1 fruit fly cellular context compared by ENCODE assay signal in genomic region chr3R:21330542-21330941, dm6.
A peak's percentile ranks its signal among the peaks of the same experiment; 100 is the strongest.
TF ChIP-seq lines count a peak whose summit lies in the region.

No protein-coding gene starts in this region.

TF ChIP-seq in whole organism, embryonic, 481 proteins besides CTCF, POLR2A, EP300 and RAD21 (continued from another document):
- TF ChIP-seq E2f2 (GFP tag; IDR thresholded peaks at IDR 0.05; lab: Robert Waterston, UW) (peak; percentile 33; the same call in 1 of the 2 replicates), CG12236 (GFP tag; optimal IDR thresholded peaks at IDR 0.05; lab: Kevin White, UChicago) (no peak), Adf1 (GFP tag; IDR thresholded peaks at IDR 0.05; lab: Robert Waterston, UW) (no peak), phol (tag; optimal IDR thresholded peaks at IDR 0.05; lab: Kevin White, UChicago) (peak; percentile 26), CG12155 (GFP tag; optimal IDR thresholded peaks at IDR 0.05; lab: Kevin White, UChicago) (peak; percentile 48), CG18476 (GFP tag; optimal IDR thresholded peaks at IDR 0.05; lab: Kevin White, UChicago) (no peak), Eip74EF (GFP tag; optimal IDR thresholded peaks at IDR 0.05; lab: Kevin White, UChicago) (peak in 1 of 2 experiments; percentile 28), CG42726 (GFP tag; IDR thresholded peaks at IDR 0.05; lab: Robert Waterston, UW; ENCODE audit: partially characterized antibody) (no peak), Taf1 (GFP tag; IDR thresholded peaks at IDR 0.05; lab: Robert Waterston, UW) (no peak), ttk (GFP tag; IDR thresholded peaks at IDR 0.05; lab: Robert Waterston, UW) (no peak), CG2199 (GFP tag; IDR thresholded peaks at IDR 0.05; lab: Robert Waterston, UW) (no peak), Xbp1 (GFP tag; optimal IDR thresholded peaks at IDR 0.05; lab: Kevin White, UChicago) (peak; percentile 63), dan (GFP tag; IDR thresholded peaks at IDR 0.05; lab: Robert Waterston, UW) (no peak), PHDP (tag; optimal IDR thresholded peaks at IDR 0.05; lab: Kevin White, UChicago) (peak; percentile 74), CG14710 (tag; optimal IDR thresholded peaks at IDR 0.05; lab: Kevin White, UChicago) (peak; percentile 52), CG4360 (GFP tag; IDR thresholded peaks at IDR 0.05; lab: Robert Waterston, UW) (no peak), chm (GFP tag; IDR thresholded peaks at IDR 0.05; lab: Robert Waterston, UW) (no peak), en (GFP tag; optimal IDR thresholded peaks at IDR 0.05; lab: Kevin White, UChicago) (no peak), tna (GFP tag; IDR thresholded peaks at IDR 0.05; lab: Robert Waterston, UW; ENCODE audit: partially characterized antibody) (no peak), amos (GFP tag; IDR thresholded peaks at IDR 0.05; lab: Robert Waterston, UW; ENCODE audit: partially characterized antibody) (no peak), az2 (GFP tag; optimal IDR thresholded peaks at IDR 0.05; lab: Kevin White, UChicago) (peak; percentile 47), jing (GFP tag; optimal IDR thresholded peaks at IDR 0.05; lab: Kevin White, UChicago) (peak; percentile 31), sr (GFP tag; IDR thresholded peaks at IDR 0.05; lab: Robert Waterston, UW) (no peak), CG10147 (GFP tag; optimal IDR thresholded peaks at IDR 0.05; lab: Kevin White, UChicago) (no peak), CG2712 (tag; optimal IDR thresholded peaks at IDR 0.05; lab: Kevin White, UChicago) (peak; percentile 78), ems (GFP tag; optimal IDR thresholded peaks at IDR 0.05; lab: Kevin White, UChicago) (no peak), Chrac-16 (GFP tag; optimal IDR thresholded peaks at IDR 0.05; lab: Kevin White, UChicago) (peak; percentile 48), YL-1 (GFP tag; optimal IDR thresholded peaks at IDR 0.05; lab: Kevin White, UChicago) (no peak), Fer1 (GFP tag; optimal IDR thresholded peaks at IDR 0.05; lab: Kevin White, UChicago) (peak; percentile 73), Gsc (GFP tag; IDR thresholded peaks at IDR 0.05; lab: Robert Waterston, UW) (no peak), insv (GFP tag; optimal IDR thresholded peaks at IDR 0.05; lab: Kevin White, UChicago) (no peak), CG30403 (GFP tag; optimal IDR thresholded peaks at IDR 0.05; lab: Kevin White, UChicago) (peak; percentile 48), jigr1 (GFP tag; IDR thresholded peaks at IDR 0.05; lab: Robert Waterston, UW) (no peak), corto (GFP tag; optimal IDR thresholded peaks at IDR 0.05; lab: Kevin White, UChicago) (no peak), pros (GFP tag; optimal IDR thresholded peaks at IDR 0.05; lab: Kevin White, UChicago) (no peak), CG13123 (GFP tag; optimal IDR thresholded peaks at IDR 0.05; lab: Kevin White, UChicago) (no peak), CG2116 (GFP tag; optimal IDR thresholded peaks at IDR 0.05; lab: Kevin White, UChicago) (no peak), Ravus (GFP tag; IDR thresholded peaks at IDR 0.05; lab: Robert Waterston, UW) (no peak), HLH54F (GFP tag; optimal IDR thresholded peaks at IDR 0.05; lab: Kevin White, UChicago) (no peak), CG11398 (GFP tag; optimal IDR thresholded peaks at IDR 0.05; lab: Kevin White, UChicago) (no peak), unc-4 (GFP tag; IDR thresholded peaks at IDR 0.05; lab: Robert Waterston, UW; ENCODE audit: partially characterized antibody) (no peak), CG8478 (optimal IDR thresholded peaks at IDR 0.05; lab: Kevin White, UChicago) (no peak), CG18599 (GFP tag; optimal IDR thresholded peaks at IDR 0.05; lab: Kevin White, UChicago) (peak; percentile 79), Asciz (GFP tag; optimal IDR thresholded peaks at IDR 0.05; lab: Kevin White, UChicago) (no peak), CG5245 (GFP tag; optimal IDR thresholded peaks at IDR 0.05; lab: Kevin White, UChicago) (peak; percentile 9), crp (GFP tag; optimal IDR thresholded peaks at IDR 0.05; lab: Kevin White, UChicago) (no peak), zfh1 (GFP tag; IDR thresholded peaks at IDR 0.05; lab: Robert Waterston, UW) (peak; percentile 72), CG34422 (GFP tag; IDR thresholded peaks at IDR 0.05; lab: Robert Waterston, UW) (peak; percentile 50; the same call in 1 of the 3 replicates), CG14050 (GFP tag; IDR thresholded peaks at IDR 0.05; lab: Robert Waterston, UW) (no peak), CG4328 (GFP tag; optimal IDR thresholded peaks at IDR 0.05; lab: Kevin White, UChicago) (no peak), pan (optimal IDR thresholded peaks at IDR 0.05; lab: Kevin White, UChicago) (no peak), pan (GFP tag; optimal IDR thresholded peaks at IDR 0.05 in 1 of 2, IDR thresholded peaks at IDR 0.05 in 1 of 2) (peak in 1 of 2 experiments; percentile 62), CG8290 (GFP tag; optimal IDR thresholded peaks at IDR 0.05; lab: Kevin White, UChicago) (no peak), CG8290 (tag; optimal IDR thresholded peaks at IDR 0.05; lab: Kevin White, UChicago) (peak in 1 of 2 experiments; percentile 76), CG7928 (GFP tag; optimal IDR thresholded peaks at IDR 0.05; lab: Kevin White, UChicago) (no peak), ATbp (GFP tag; optimal IDR thresholded peaks at IDR 0.05; lab: Kevin White, UChicago) (peak; percentile 49), Ada2b (GFP tag; IDR thresholded peaks at IDR 0.05; lab: Robert Waterston, UW) (no peak), abd-A (tag; optimal IDR thresholded peaks at IDR 0.05; lab: Kevin White, UChicago) (no peak), CG15514 (GFP tag; optimal IDR thresholded peaks at IDR 0.05; lab: Kevin White, UChicago) (peak; percentile 14), CG12299 (tag; optimal IDR thresholded peaks at IDR 0.05; lab: Kevin White, UChicago) (peak; percentile 58), hth (optimal IDR thresholded peaks at IDR 0.05; lab: Kevin White, UChicago) (no peak), CG1602 (GFP tag; optimal IDR thresholded peaks at IDR 0.05; lab: Kevin White, UChicago) (peak; percentile 46), nau (GFP tag; optimal IDR thresholded peaks at IDR 0.05; lab: Kevin White, UChicago) (no peak), fu2 (GFP tag; optimal IDR thresholded peaks at IDR 0.05; lab: Kevin White, UChicago) (no peak), CG12659 (GFP tag; optimal IDR thresholded peaks at IDR 0.05; lab: Kevin White, UChicago) (peak; percentile 24), cg (GFP tag; optimal IDR thresholded peaks at IDR 0.05; lab: Kevin White, UChicago) (no peak), CG8388 (GFP tag; optimal IDR thresholded peaks at IDR 0.05; lab: Kevin White, UChicago) (peak; percentile 67), scrt (GFP tag; optimal IDR thresholded peaks at IDR 0.05; lab: Kevin White, UChicago) (peak; percentile 47), pita (GFP tag; optimal IDR thresholded peaks at IDR 0.05; lab: Kevin White, UChicago) (no peak), CG32767 (GFP tag; IDR thresholded peaks at IDR 0.05; lab: Robert Waterston, UW) (0 out of 2 replicates have a peak, but pooled peaks have one; percentile 22), Sin3A (optimal IDR thresholded peaks at IDR 0.05; lab: Kevin White, UChicago) (no peak), twi (tag; optimal IDR thresholded peaks at IDR 0.05; lab: Kevin White, UChicago) (no peak), tap (tag; optimal IDR thresholded peaks at IDR 0.05; lab: Kevin White, UChicago) (no peak), Dref (GFP tag; IDR thresholded peaks at IDR 0.05; lab: Robert Waterston, UW) (no peak), sim (GFP tag; IDR thresholded peaks at IDR 0.05; lab: Robert Waterston, UW) (no peak), ab (GFP tag; optimal IDR thresholded peaks at IDR 0.05; lab: Kevin White, UChicago) (no peak), Trl (optimal IDR thresholded peaks at IDR 0.05; lab: Kevin White, UChicago) (no peak), Trl (GFP tag; optimal IDR thresholded peaks at IDR 0.05; lab: Kevin White, UChicago) (peak; percentile 14), CG17186 (GFP tag; optimal IDR thresholded peaks at IDR 0.05; lab: Kevin White, UChicago) (no peak), unpg (GFP tag; optimal IDR thresholded peaks at IDR 0.05; lab: Kevin White, UChicago) (peak; percentile 77), caup (GFP tag; optimal IDR thresholded peaks at IDR 0.05; lab: Kevin White, UChicago; ENCODE audit: severe bottlenecking) (peak; percentile 68), CkIIα-i1 (GFP tag; IDR thresholded peaks at IDR 0.05; lab: Robert Waterston, UW) (no peak), HmgZ (tag; optimal IDR thresholded peaks at IDR 0.05; lab: Kevin White, UChicago) (peak; percentile 3), wor (GFP tag; IDR thresholded peaks at IDR 0.05; lab: Robert Waterston, UW) (no peak), ase (GFP tag; IDR thresholded peaks at IDR 0.05; lab: Robert Waterston, UW) (no peak), CG17802 (tag; optimal IDR thresholded peaks at IDR 0.05; lab: Kevin White, UChicago) (no peak), CG43689 (GFP tag; IDR thresholded peaks at IDR 0.05; lab: Robert Waterston, UW) (no peak), jumu (GFP tag; optimal IDR thresholded peaks at IDR 0.05; lab: Kevin White, UChicago) (no peak), CG10274 (GFP tag; optimal IDR thresholded peaks at IDR 0.05; lab: Kevin White, UChicago) (no peak), CG2129 (GFP tag; IDR thresholded peaks at IDR 0.05; lab: Robert Waterston, UW; ENCODE audit: partially characterized antibody) (no peak), Bdp1 (GFP tag; optimal IDR thresholded peaks at IDR 0.05; lab: Kevin White, UChicago) (no peak), chinmo (GFP tag; IDR thresholded peaks at IDR 0.05; lab: Robert Waterston, UW; ENCODE audit: partially characterized antibody) (no peak), Six4 (GFP tag; optimal IDR thresholded peaks at IDR 0.05; lab: Kevin White, UChicago) (peak; percentile 33), ato (GFP tag; IDR thresholded peaks at IDR 0.05; lab: Robert Waterston, UW; ENCODE audit: partially characterized antibody) (no peak), Atf3 (GFP tag; optimal IDR thresholded peaks at IDR 0.05; lab: Kevin White, UChicago) (no peak), cato (GFP tag; optimal IDR thresholded peaks at IDR 0.05; lab: Kevin White, UChicago; ENCODE audit: borderline replicate concordance) (no peak), CG3163 (GFP tag; optimal IDR thresholded peaks at IDR 0.05; lab: Kevin White, UChicago) (no peak), Hey (tag; optimal IDR thresholded peaks at IDR 0.05; lab: Kevin White, UChicago) (no peak), ci (GFP tag; IDR thresholded peaks at IDR 0.05; lab: Robert Waterston, UW) (peak; percentile 84; the same call in 2 of the 3 replicates), mld (GFP tag; IDR thresholded peaks at IDR 0.05; lab: Robert Waterston, UW; ENCODE audit: partially characterized antibody) (no peak), CG6689 (GFP tag; IDR thresholded peaks at IDR 0.05; lab: Robert Waterston, UW) (0 out of 2 replicates have a peak, but pooled peaks have one; percentile 16), Meics (GFP tag; optimal IDR thresholded peaks at IDR 0.05; lab: Kevin White, UChicago) (peak; percentile 8), CG31224 (GFP tag; IDR thresholded peaks at IDR 0.05; lab: Robert Waterston, UW) (0 out of 2 replicates have a peak, but pooled peaks have one; percentile 25), Ptx1 (GFP tag; IDR thresholded peaks at IDR 0.05; lab: Robert Waterston, UW) (peak; percentile 58; the same call in 1 of the 2 replicates), mirr (GFP tag; optimal IDR thresholded peaks at IDR 0.05; lab: Kevin White, UChicago) (no peak), ranshi (GFP tag; IDR thresholded peaks at IDR 0.05; lab: Robert Waterston, UW) (0 out of 2 replicates have a peak, but pooled peaks have one; percentile 18), CG15073 (GFP tag; optimal IDR thresholded peaks at IDR 0.05; lab: Kevin White, UChicago) (no peak), CG7963 (GFP tag; IDR thresholded peaks at IDR 0.05; lab: Robert Waterston, UW; ENCODE audit: partially characterized antibody) (no peak), CG30020 (tag; optimal IDR thresholded peaks at IDR 0.05; lab: Kevin White, UChicago) (peak; percentile 6), CG13424 (tag; optimal IDR thresholded peaks at IDR 0.05; lab: Kevin White, UChicago) (peak; percentile 68), Optix (GFP tag; IDR thresholded peaks at IDR 0.05; lab: Robert Waterston, UW) (no peak), Neu2 (GFP tag; optimal IDR thresholded peaks at IDR 0.05; lab: Kevin White, UChicago; ENCODE audit: borderline replicate concordance) (no peak), ac (GFP tag; optimal IDR thresholded peaks at IDR 0.05; lab: Kevin White, UChicago) (peak; percentile 46), CG3847 (GFP tag; IDR thresholded peaks at IDR 0.05; lab: Robert Waterston, UW) (no peak), CG13894 (tag; optimal IDR thresholded peaks at IDR 0.05; lab: Kevin White, UChicago) (peak; percentile 1), tio (GFP tag; optimal IDR thresholded peaks at IDR 0.05; lab: Kevin White, UChicago) (peak; percentile 25), h (optimal IDR thresholded peaks at IDR 0.05; lab: Kevin White, UChicago) (no peak), ind (GFP tag; optimal IDR thresholded peaks at IDR 0.05; lab: Kevin White, UChicago) (no peak), CG16813 (GFP tag; IDR thresholded peaks at IDR 0.05; lab: Robert Waterston, UW; ENCODE audit: partially characterized antibody) (no peak), ro (GFP tag; IDR thresholded peaks at IDR 0.05; lab: Robert Waterston, UW) (no peak), CG17328 (GFP tag; IDR thresholded peaks at IDR 0.05; lab: Robert Waterston, UW) (peak; percentile 73), D19B (GFP tag; optimal IDR thresholded peaks at IDR 0.05; lab: Kevin White, UChicago) (no peak), CG8281 (tag; optimal IDR thresholded peaks at IDR 0.05; lab: Kevin White, UChicago) (no peak), row (GFP tag; IDR thresholded peaks at IDR 0.05; lab: Robert Waterston, UW) (peak; percentile 75), CG14014 (GFP tag; IDR thresholded peaks at IDR 0.05; lab: Robert Waterston, UW) (peak; percentile 70), CG7357 (GFP tag; IDR thresholded peaks at IDR 0.05; lab: Robert Waterston, UW) (peak; percentile 41; the same call in 1 of the 3 replicates), CG7745 (tag; optimal IDR thresholded peaks at IDR 0.05; lab: Kevin White, UChicago) (no peak), sima (GFP tag; optimal IDR thresholded peaks at IDR 0.05; lab: Kevin White, UChicago) (no peak), CG13624 (GFP tag; optimal IDR thresholded peaks at IDR 0.05; lab: Kevin White, UChicago) (no peak), CG6765 (GFP tag; optimal IDR thresholded peaks at IDR 0.05; lab: Kevin White, UChicago) (no peak), br (optimal IDR thresholded peaks at IDR 0.05; lab: Kevin White, UChicago) (no peak)
